Fruit fly (Drosophila melanogaster): ENCODE data around the gene CG7289.
A peak's percentile ranks its signal among the peaks of the same experiment; 100 is the strongest.

Gene CG7289

DNA sequence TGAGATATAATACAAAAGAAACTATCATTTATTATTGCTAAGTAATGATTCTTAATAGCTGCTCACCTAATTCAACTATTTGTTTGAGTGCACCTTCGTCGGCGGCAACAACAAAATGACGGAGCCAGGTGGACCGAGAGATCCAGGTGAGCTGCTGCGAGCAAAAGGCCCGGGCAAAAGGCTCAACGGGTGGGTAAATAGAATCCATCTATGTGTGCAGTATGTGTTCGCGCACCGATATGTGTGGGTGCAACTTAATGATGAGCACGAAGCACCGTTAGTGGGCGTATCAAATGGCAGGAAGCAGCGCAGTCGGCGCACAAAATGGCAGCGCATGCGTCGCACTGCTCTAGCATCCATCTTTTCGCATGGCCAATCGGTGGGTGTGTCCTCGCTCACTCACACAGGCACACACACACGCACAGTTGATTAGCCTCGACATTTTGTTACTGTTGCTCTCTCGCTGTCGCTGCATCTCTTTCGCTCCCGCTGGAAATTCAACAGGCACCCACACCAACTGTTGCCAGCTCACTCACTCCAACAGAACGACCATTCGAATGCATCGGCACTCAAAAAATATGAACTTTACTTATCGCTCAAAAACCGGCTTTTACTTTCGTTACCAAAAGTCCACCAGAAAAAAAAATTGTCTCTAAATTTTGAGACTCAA lies 9.4 kb upstream of the CG7289 start:
- TF ChIP-seq tj (GFP tag; optimal IDR thresholded peaks at IDR 0.05) (no peak), cic (GFP tag; optimal IDR thresholded peaks at IDR 0.05) (no peak), cnc (optimal IDR thresholded peaks at IDR 0.05) (no peak), CG33017 (tag; optimal IDR thresholded peaks at IDR 0.05) (no peak), CG14711 (tag; optimal IDR thresholded peaks at IDR 0.05) (no peak), ovo (GFP tag; optimal IDR thresholded peaks at IDR 0.05) (peak; percentile 9)

DNA sequence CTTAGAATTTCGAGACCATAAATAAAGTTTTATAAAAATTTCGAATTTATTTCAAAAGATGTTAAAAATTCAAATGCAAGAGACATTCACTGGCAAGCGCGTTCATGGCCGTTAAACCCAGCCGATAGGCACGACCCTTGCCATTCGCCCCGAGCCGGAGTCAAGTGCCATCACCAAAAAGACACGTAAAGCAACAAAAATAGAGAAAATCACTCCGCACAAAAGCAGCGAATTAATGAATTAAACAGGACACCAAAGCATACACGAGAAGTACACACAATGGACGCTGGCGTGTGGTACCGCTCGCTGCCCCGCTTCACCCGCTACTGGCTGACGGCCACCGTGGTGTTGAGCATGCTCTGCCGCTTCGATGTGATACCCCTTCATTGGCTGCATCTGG lies 8.1 kb upstream of the CG7289 start, which contains the start of gene Der-1:
Gene Der-1 (plus strand): TSS at position 1 of the 400 bp plus-strand sequence.
- TF ChIP-seq Clk (GFP tag; optimal IDR thresholded peaks at IDR 0.05) (no peak), toe (GFP tag; optimal IDR thresholded peaks at IDR 0.05) (no peak), CG1620 (GFP tag; optimal IDR thresholded peaks at IDR 0.05) (peak; percentile 4), bab1 (GFP tag; optimal IDR thresholded peaks at IDR 0.05) (peak; percentile 7), CG14711 (tag; optimal IDR thresholded peaks at IDR 0.05) (no peak), Mnt (GFP tag; optimal IDR thresholded peaks at IDR 0.05) (peak; percentile 3), CG11617 (GFP tag; optimal IDR thresholded peaks at IDR 0.05) (no peak), Crg-1 (GFP tag; optimal IDR thresholded peaks at IDR 0.05) (peak; percentile 14), CG7101 (tag; optimal IDR thresholded peaks at IDR 0.05) (peak; percentile 4), CG7045 (GFP tag; optimal IDR thresholded peaks at IDR 0.05) (no peak)

DNA sequence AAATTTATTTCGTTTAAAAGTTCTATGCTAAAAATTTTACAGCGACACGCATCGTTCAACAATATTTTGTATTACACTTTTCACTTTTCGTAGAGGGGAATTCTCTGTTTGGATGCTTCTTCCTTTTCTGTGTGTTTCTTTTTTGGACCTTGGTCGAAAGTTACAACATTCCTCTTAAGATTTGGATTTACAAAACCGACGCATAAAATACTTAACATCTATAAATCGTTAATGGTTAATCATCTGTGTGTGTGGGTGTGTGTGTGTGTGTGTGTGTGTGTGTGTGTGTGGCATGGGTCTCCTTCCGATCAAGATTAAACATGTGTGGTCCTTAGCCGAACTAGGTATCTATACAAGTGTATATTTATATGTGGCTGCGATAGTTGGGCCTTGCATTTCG lies 6.5 kb upstream of the CG7289 start:
- TF ChIP-seq Mnt (GFP tag; optimal IDR thresholded peaks at IDR 0.05): no peak
- TF ChIP-seq Hr96 (GFP tag; optimal IDR thresholded peaks at IDR 0.05): no peak
- TF ChIP-seq CG11617 (GFP tag; optimal IDR thresholded peaks at IDR 0.05): no peak
- no peak for TF ChIP-seq pad (GFP tag; optimal IDR thresholded peaks at IDR 0.05)
- no peak for TF ChIP-seq CG33017 (tag; optimal IDR thresholded peaks at IDR 0.05)
- TF ChIP-seq CG14711 (tag; optimal IDR thresholded peaks at IDR 0.05): no peak
- TF ChIP-seq CG1620 (GFP tag; optimal IDR thresholded peaks at IDR 0.05): no peak
- TF ChIP-seq Clk (GFP tag; optimal IDR thresholded peaks at IDR 0.05): no peak
- TF ChIP-seq CG7045 (GFP tag; optimal IDR thresholded peaks at IDR 0.05): no peak
- TF ChIP-seq cic (GFP tag; optimal IDR thresholded peaks at IDR 0.05): no peak
- no peak for TF ChIP-seq ovo (GFP tag; optimal IDR thresholded peaks at IDR 0.05)
- no peak for TF ChIP-seq CG7101 (tag; optimal IDR thresholded peaks at IDR 0.05)
- no peak for TF ChIP-seq CG12768 (GFP tag; optimal IDR thresholded peaks at IDR 0.05)
- no peak for TF ChIP-seq Crg-1 (GFP tag; optimal IDR thresholded peaks at IDR 0.05)

DNA sequence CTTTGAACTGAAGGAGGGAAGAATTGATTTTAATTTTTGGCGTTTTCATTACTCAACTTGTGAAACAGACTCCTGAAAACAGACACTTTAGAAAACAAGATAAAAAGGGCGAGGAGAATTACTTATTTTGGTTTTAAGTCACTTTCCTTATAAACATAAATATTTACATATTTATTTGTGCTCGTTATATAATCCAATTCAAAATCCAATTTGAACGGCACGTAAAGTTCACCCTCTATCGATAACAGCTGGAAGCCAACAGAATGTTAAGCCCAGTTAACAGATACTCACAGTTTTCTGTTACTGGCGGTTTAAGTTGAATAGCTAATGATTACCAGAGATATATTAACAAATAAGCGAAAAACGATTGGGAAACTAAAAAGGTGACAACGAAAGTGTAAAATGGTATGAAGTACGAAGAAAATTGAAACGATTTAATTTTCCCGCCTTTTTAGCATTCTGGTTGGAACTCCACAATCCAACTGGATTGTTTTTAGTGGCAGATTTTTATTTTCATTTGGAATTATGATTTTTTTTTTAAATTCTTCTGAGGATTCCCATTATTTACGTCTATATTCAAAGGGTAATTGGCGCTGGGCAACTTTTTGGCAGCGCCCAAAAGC lies 2.7 kb upstream of the CG7289 start:
- TF ChIP-seq CG12768 (GFP tag; optimal IDR thresholded peaks at IDR 0.05): no peak

DNA sequence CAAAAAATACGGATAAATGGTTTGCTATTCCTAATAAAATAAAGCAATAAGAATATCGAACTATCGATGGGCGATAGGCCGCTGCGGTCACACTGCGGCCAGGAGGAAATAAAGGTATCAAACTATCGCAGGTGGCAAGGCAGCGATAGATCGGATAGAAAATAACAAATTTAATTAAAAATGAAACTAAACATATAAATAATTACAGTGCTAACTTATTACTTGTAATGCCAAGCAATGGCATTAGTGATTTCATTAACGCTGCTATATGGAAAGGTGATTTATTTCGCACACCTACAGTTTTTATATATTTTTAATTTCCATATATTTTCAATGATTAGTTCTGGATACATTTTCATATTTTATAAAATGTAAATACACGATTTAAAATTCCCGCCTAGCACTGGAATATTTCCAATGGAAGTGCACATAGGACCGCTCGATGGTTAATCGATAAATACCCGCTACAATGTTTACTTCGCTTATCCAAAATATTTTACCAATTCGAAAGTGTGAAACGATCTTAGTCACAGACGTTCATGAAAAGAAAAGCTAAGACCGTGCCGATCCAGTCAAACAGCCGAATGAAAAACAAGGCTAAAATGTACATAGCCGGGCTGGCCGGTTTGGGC lies 1.2 kb upstream of the CG7289 start, which contains the start of the genes CG15356 and CG15362:
Gene CG15356 (minus strand): TSS at position 48 of the 632 bp plus-strand sequence.
Gene CG15362 (plus strand): TSS at position 469 of the 632 bp plus-strand sequence.
- TF ChIP-seq kay (GFP tag; ENCODE audit: borderline replicate concordance): no peak
- TF ChIP-seq cic (GFP tag; optimal IDR thresholded peaks at IDR 0.05): no peak
- TF ChIP-seq CG7045 (GFP tag; optimal IDR thresholded peaks at IDR 0.05): peak; percentile 29
- peak; percentile 70 for TF ChIP-seq CG1620 (GFP tag; optimal IDR thresholded peaks at IDR 0.05)
- TF ChIP-seq ovo (GFP tag; optimal IDR thresholded peaks at IDR 0.05): no peak
- no peak for TF ChIP-seq Hr96 (GFP tag; optimal IDR thresholded peaks at IDR 0.05)
- TF ChIP-seq CG33017 (tag; optimal IDR thresholded peaks at IDR 0.05): no peak
- peak; percentile 38 for TF ChIP-seq pad (GFP tag; optimal IDR thresholded peaks at IDR 0.05)
- TF ChIP-seq Clk (GFP tag; optimal IDR thresholded peaks at IDR 0.05): no peak
- TF ChIP-seq CG5204 (GFP tag; optimal IDR thresholded peaks at IDR 0.05): no peak
- TF ChIP-seq CG11617 (GFP tag; optimal IDR thresholded peaks at IDR 0.05): peak; percentile 45
- TF ChIP-seq cnc (optimal IDR thresholded peaks at IDR 0.05): no peak
- peak; percentile 51 for TF ChIP-seq Mnt (GFP tag; optimal IDR thresholded peaks at IDR 0.05)
- TF ChIP-seq Crg-1 (GFP tag; optimal IDR thresholded peaks at IDR 0.05): peak; percentile 52
- no peak for TF ChIP-seq CG7101 (tag; optimal IDR thresholded peaks at IDR 0.05)
- TF ChIP-seq CG14711 (tag; optimal IDR thresholded peaks at IDR 0.05): peak; percentile 13
- TF ChIP-seq tj (GFP tag; optimal IDR thresholded peaks at IDR 0.05): no peak
- TF ChIP-seq bab1 (GFP tag; optimal IDR thresholded peaks at IDR 0.05): peak; percentile 60
- TF ChIP-seq CG12768 (GFP tag; optimal IDR thresholded peaks at IDR 0.05): peak; percentile 55
- peak; percentile 66 for TF ChIP-seq toe (GFP tag; optimal IDR thresholded peaks at IDR 0.05)

DNA sequence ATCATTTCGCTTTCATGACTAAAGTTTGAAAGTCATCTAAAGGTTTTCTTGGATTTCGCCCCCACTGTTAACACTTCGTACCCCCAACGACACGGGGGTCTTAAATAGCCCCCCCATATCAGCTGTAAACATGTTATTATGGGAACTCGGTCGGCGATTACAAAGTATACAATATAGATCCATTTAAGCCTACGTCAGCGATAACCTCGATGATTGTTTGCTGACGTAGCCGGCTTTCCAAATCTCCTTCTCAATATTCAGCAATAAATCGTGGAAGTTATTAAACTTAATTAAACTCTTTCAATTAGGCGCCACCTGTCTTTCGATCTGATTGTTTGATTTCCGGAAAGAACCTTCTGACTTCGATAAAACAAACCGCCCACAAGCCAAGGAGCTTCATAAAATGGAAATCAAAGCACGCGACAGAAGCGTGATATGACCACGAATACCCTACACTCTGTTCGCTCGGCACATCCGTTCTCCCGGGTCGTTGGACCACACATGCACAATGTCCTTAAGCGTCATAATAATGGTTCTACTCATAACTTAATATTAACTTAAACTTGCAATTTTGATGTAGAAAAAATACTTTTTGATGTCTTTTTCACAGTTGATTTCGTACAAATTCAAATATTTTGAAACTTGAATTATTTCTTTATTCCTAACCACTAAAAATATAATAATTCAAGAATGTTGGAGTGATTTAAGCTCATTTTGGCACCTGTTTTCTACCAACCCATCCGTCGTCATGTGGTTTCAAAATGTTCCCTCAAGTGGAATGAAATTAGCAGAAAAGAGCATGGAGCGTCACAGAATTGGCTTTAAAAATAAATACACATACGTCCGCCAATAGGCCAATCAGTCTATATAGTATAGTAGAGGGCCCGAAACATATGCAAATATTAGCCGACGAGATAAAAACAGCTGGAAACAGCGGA lies 4.6 kb downstream of the CG7289 start:
- TF ChIP-seq ovo (GFP tag; optimal IDR thresholded peaks at IDR 0.05) (no peak), bab1 (GFP tag; optimal IDR thresholded peaks at IDR 0.05) (peak; percentile 7), Clk (GFP tag; optimal IDR thresholded peaks at IDR 0.05) (peak; percentile 21), cic (GFP tag; optimal IDR thresholded peaks at IDR 0.05) (peak; percentile 71), kay (GFP tag; ENCODE audit: borderline replicate concordance) (peak; percentile 92), CG7101 (tag; optimal IDR thresholded peaks at IDR 0.05) (peak; percentile 40), tj (GFP tag; optimal IDR thresholded peaks at IDR 0.05) (peak; percentile 98), Hr96 (GFP tag; optimal IDR thresholded peaks at IDR 0.05) (peak; percentile 59), CG5204 (GFP tag; optimal IDR thresholded peaks at IDR 0.05) (no peak), toe (GFP tag; optimal IDR thresholded peaks at IDR 0.05) (peak; percentile 41), CG1620 (GFP tag; optimal IDR thresholded peaks at IDR 0.05) (no peak), CG7045 (GFP tag; optimal IDR thresholded peaks at IDR 0.05) (peak; percentile 59), cnc (optimal IDR thresholded peaks at IDR 0.05) (no peak), Mnt (GFP tag; optimal IDR thresholded peaks at IDR 0.05) (peak; percentile 15), CG11617 (GFP tag; optimal IDR thresholded peaks at IDR 0.05) (peak; percentile 68), CG14711 (tag; optimal IDR thresholded peaks at IDR 0.05) (peak; percentile 30)

Measured in whole organism, adult.